Worm (Caenorhabditis elegans) whole organism, L4 larva: ENCODE data around the gene Y51A2D.13.

Experiments used
- F10B5.3 ChIP-seq: sonication (generic microtip); optimal IDR thresholded peaks from 2 replicates; lab custom pipeline; 2016; ENCODE audit warnings: mild to moderate bottlenecking, missing genetic modification characterization, missing compliant biosample characterization
- F44E2.7 ChIP-seq: fragments of 200-800 bp; sonication (Bioruptor generic); IDR thresholded peaks from 2 replicates; pipeline ENCODE4 v2.1.2; 2022; ENCODE audit warnings: missing genetic modification characterization, missing compliant biosample characterization
- F49E8.2 ChIP-seq: sonication (generic microtip); optimal IDR thresholded peaks from 2 replicates; lab custom pipeline; 2016; ENCODE audit warnings: missing compliant biosample characterization, mild to moderate bottlenecking, missing genetic modification characterization, borderline replicate concordance
- R02D3.7 ChIP-seq: fragments of 150-350 bp; sonication (generic microtip); optimal IDR thresholded peaks from 3 replicates; lab custom pipeline; 2014; ENCODE audit warnings: missing biosample characterization, missing genetic modification characterization
- T20F7.1 ChIP-seq: fragments of 200-800 bp; sonication (Bioruptor generic); optimal IDR thresholded peaks from 2 replicates; lab custom pipeline; 2018; ENCODE audit warnings: mild to moderate bottlenecking, missing genetic modification characterization, missing compliant biosample characterization
- T26A8.4 ChIP-seq: fragments of 200-800 bp; sonication (Bioruptor generic); IDR thresholded peaks from 2 replicates; pipeline ENCODE4 v1.3.6; 2022; ENCODE audit warnings: missing genetic modification characterization, missing compliant biosample characterization
- Y105C5A.15 ChIP-seq: fragments of 200-800 bp; sonication (Bioruptor generic); IDR thresholded peaks from 2 replicates; pipeline ENCODE4 v1.3.6; 2022; ENCODE audit warnings: missing genetic modification characterization, missing compliant biosample characterization
- Y48G9A.11 ChIP-seq: fragments of 200-800 bp; sonication (Bioruptor generic); IDR thresholded peaks from 2 replicates; pipeline ENCODE4 v1.3.6; 2022; ENCODE audit warnings: missing genetic modification reagents, missing genetic modification characterization, missing compliant biosample characterization
- ZK337.2 ChIP-seq: fragments of 200-800 bp; sonication (Bioruptor generic); IDR thresholded peaks from 2 replicates; pipeline ENCODE4 v1.3.6; 2022; ENCODE audit warnings: missing genetic modification reagents, missing genetic modification characterization, missing compliant biosample characterization
- ama-1 ChIP-seq: fragments of 150-350 bp; optimal IDR thresholded peaks from 2 replicates; lab custom pipeline; 2014; ENCODE audit warnings: inconsistent platforms, mixed read lengths
- ceh-20 ChIP-seq: fragments of 200-800 bp; sonication (Bioruptor generic); IDR thresholded peaks from 2 replicates; pipeline ENCODE4 v1.3.6; 2022; ENCODE audit warnings: missing genetic modification reagents, missing genetic modification characterization, missing compliant biosample characterization
- ceh-82 ChIP-seq: sonication (generic microtip); optimal IDR thresholded peaks from 2 replicates; lab custom pipeline; 2017; ENCODE audit warnings: missing biosample characterization, missing genetic modification characterization
- ces-1 ChIP-seq: fragments of 150-350 bp; sonication (generic microtip); optimal IDR thresholded peaks from 4 replicates; lab custom pipeline; 2014; ENCODE audit warnings: missing biosample characterization, missing genetic modification reagents, missing genetic modification characterization
- daf-16 ChIP-seq, 3 experiments: sonication (generic microtip); optimal IDR thresholded peaks; 2 replicates each; lab custom pipeline; 2016 to 2017; ENCODE audit warnings: missing genetic modification characterization in 3 of 3, missing genetic modification reagents in 3 of 3, mild to moderate bottlenecking in 2 of 3, missing compliant biosample characterization in 2 of 3, missing biosample characterization in 1 of 3, moderate library complexity in 1 of 3
- dpl-1 ChIP-seq: fragments of 150-350 bp; optimal IDR thresholded peaks from 2 replicates; lab custom pipeline; 2014; ENCODE audit warnings: missing biosample characterization, missing genetic modification reagents, missing genetic modification characterization
- dve-1 ChIP-seq: sonication (generic microtip); optimal IDR thresholded peaks from 2 replicates; lab custom pipeline; 2017; ENCODE audit warnings: antibody characterized with exemption, mild to moderate bottlenecking, missing genetic modification characterization, missing compliant biosample characterization; ENCODE audit not compliant: insufficient read depth
- egl-27 ChIP-seq: sonication (generic microtip); optimal IDR thresholded peaks from 3 replicates; lab custom pipeline; 2017; ENCODE audit warnings: missing biosample characterization, missing genetic modification reagents, missing genetic modification characterization
- egl-43 ChIP-seq: fragments of 200-800 bp; sonication (Bioruptor generic); IDR thresholded peaks from 2 replicates; pipeline ENCODE4 v1.3.6; 2022; ENCODE audit warnings: missing genetic modification reagents, missing genetic modification characterization, missing compliant biosample characterization
- fkh-10 ChIP-seq: fragments of 150-350 bp; optimal IDR thresholded peaks from 2 replicates; lab custom pipeline; 2014; ENCODE audit warnings: missing biosample characterization, missing genetic modification reagents, missing genetic modification characterization
- fos-1 ChIP-seq: fragments of 150-350 bp; optimal IDR thresholded peaks from 2 replicates; lab custom pipeline; 2014; ENCODE audit warnings: missing biosample characterization, missing genetic modification characterization
- jun-1 ChIP-seq: fragments of 150-350 bp; optimal IDR thresholded peaks from 2 replicates; lab custom pipeline; 2014; ENCODE audit warnings: missing biosample characterization, missing genetic modification reagents, missing genetic modification characterization
- lin-29 ChIP-seq: fragments of 200-800 bp; sonication (Bioruptor generic); IDR thresholded peaks from 2 replicates; pipeline ENCODE4 v1.3.6; 2022; ENCODE audit warnings: missing genetic modification reagents, missing genetic modification characterization, missing compliant biosample characterization
- lin-39 ChIP-seq: fragments of 150-350 bp; optimal IDR thresholded peaks from 2 replicates; lab custom pipeline; 2014; ENCODE audit warnings: missing biosample characterization, missing genetic modification reagents, missing genetic modification characterization
- mdt-29 ChIP-seq: fragments of 200-800 bp; sonication (Bioruptor generic); IDR thresholded peaks from 2 replicates; pipeline ENCODE4 v1.3.6; 2022; ENCODE audit warnings: missing genetic modification reagents, missing genetic modification characterization, missing compliant biosample characterization
- nhr-102 ChIP-seq: sonication (generic microtip); optimal IDR thresholded peaks from 2 replicates; lab custom pipeline; 2016; ENCODE audit warnings: mild to moderate bottlenecking, missing genetic modification characterization, moderate library complexity, missing compliant biosample characterization
- nhr-11 ChIP-seq: fragments of 150-350 bp; optimal IDR thresholded peaks from 2 replicates; lab custom pipeline; 2014; ENCODE audit warnings: missing biosample characterization, missing genetic modification characterization
- nhr-111 ChIP-seq: fragments of 200-800 bp; sonication (Bioruptor generic); optimal IDR thresholded peaks from 2 replicates; lab custom pipeline; 2018; ENCODE audit warnings: mild to moderate bottlenecking, missing genetic modification characterization, missing compliant biosample characterization
- nhr-42 ChIP-seq: fragments of 200-800 bp; sonication (Bioruptor generic); IDR thresholded peaks from 2 replicates; pipeline ENCODE4 v1.3.6; 2022; ENCODE audit warnings: missing genetic modification characterization, missing compliant biosample characterization
- nhr-77 ChIP-seq: fragments of 150-350 bp; optimal IDR thresholded peaks from 2 replicates; lab custom pipeline; 2014; ENCODE audit warnings: missing biosample characterization, missing genetic modification characterization
- php-3 ChIP-seq: fragments of 200-800 bp; sonication (Bioruptor generic); IDR thresholded peaks from 2 replicates; pipeline ENCODE4 v1.3.6; 2022; ENCODE audit warnings: missing genetic modification reagents, missing genetic modification characterization, missing compliant biosample characterization
- pqm-1 ChIP-seq: sonication (generic microtip); optimal IDR thresholded peaks from 2 replicates; lab custom pipeline; 2017; ENCODE audit warnings: missing biosample characterization, missing genetic modification characterization
- saeg-2 ChIP-seq: fragments of 200-800 bp; sonication (Bioruptor generic); IDR thresholded peaks from 2 replicates; pipeline ENCODE4 v1.3.6; 2022; ENCODE audit warnings: missing genetic modification reagents, missing genetic modification characterization, missing compliant biosample characterization
- sdz-12 ChIP-seq: fragments of 200-800 bp; sonication (Bioruptor generic); optimal IDR thresholded peaks from 2 replicates; lab custom pipeline; 2018; ENCODE audit warnings: mild to moderate bottlenecking, missing genetic modification characterization, missing compliant biosample characterization
- skn-1 ChIP-seq: fragments of 150-350 bp; optimal IDR thresholded peaks from 2 replicates; lab custom pipeline; 2014; ENCODE audit warnings: missing biosample characterization, missing genetic modification characterization
- spr-1 ChIP-seq: sonication (generic microtip); optimal IDR thresholded peaks from 2 replicates; lab custom pipeline; 2016; ENCODE audit warnings: mild to moderate bottlenecking, missing genetic modification characterization, missing compliant biosample characterization
- spr-3 ChIP-seq: fragments of 200-800 bp; sonication (Bioruptor generic); optimal IDR thresholded peaks from 2 replicates; lab custom pipeline; 2018; ENCODE audit warnings: mild to moderate bottlenecking, missing genetic modification characterization, missing compliant biosample characterization
- tag-97 ChIP-seq: fragments of 200-800 bp; sonication (Bioruptor generic); IDR thresholded peaks from 2 replicates; pipeline ENCODE4 v1.3.6; 2022; ENCODE audit warnings: missing genetic modification characterization, missing compliant biosample characterization
- tra-1 ChIP-seq: fragments of 200-800 bp; sonication (Bioruptor generic); IDR thresholded peaks from 2 replicates; pipeline ENCODE4 v1.3.6; 2022; ENCODE audit warnings: missing genetic modification reagents, missing genetic modification characterization, missing compliant biosample characterization
- unc-62 ChIP-seq, 3 experiments: fragments of 150-350 bp in 1 of 3; sonication (generic microtip); optimal IDR thresholded peaks in 2 of 3; peaks in 1 of 3; 1 replicate in 1 of 3; 2 replicates in 2 of 3; lab custom pipeline; 2014 to 2017; ENCODE audit warnings: missing biosample characterization in 3 of 3, missing genetic modification characterization in 3 of 3, missing genetic modification reagents in 3 of 3, missing genotype in 1 of 3
- zfp-2 ChIP-seq: sonication (generic microtip); optimal IDR thresholded peaks from 2 replicates; lab custom pipeline; 2016; ENCODE audit warnings: mild to moderate bottlenecking, missing genetic modification characterization, missing compliant biosample characterization
- zfp-3 ChIP-seq: fragments of 200-800 bp; sonication (Bioruptor generic); conservative IDR thresholded peaks from 2 replicates; pipeline ENCODE4 v1.3.6; 2022; ENCODE audit warnings: missing genetic modification reagents, missing genetic modification characterization, missing compliant biosample characterization
- zip-11 ChIP-seq: fragments of 200-800 bp; sonication (Bioruptor generic); IDR thresholded peaks from 2 replicates; pipeline ENCODE4 v1.3.6; 2022; ENCODE audit warnings: missing genetic modification characterization, missing compliant biosample characterization
- ztf-7 ChIP-seq: fragments of 150-350 bp; optimal IDR thresholded peaks from 2 replicates; lab custom pipeline; 2014; ENCODE audit warnings: missing biosample characterization, missing genetic modification characterization

Gene Y51A2D.13

DNA sequence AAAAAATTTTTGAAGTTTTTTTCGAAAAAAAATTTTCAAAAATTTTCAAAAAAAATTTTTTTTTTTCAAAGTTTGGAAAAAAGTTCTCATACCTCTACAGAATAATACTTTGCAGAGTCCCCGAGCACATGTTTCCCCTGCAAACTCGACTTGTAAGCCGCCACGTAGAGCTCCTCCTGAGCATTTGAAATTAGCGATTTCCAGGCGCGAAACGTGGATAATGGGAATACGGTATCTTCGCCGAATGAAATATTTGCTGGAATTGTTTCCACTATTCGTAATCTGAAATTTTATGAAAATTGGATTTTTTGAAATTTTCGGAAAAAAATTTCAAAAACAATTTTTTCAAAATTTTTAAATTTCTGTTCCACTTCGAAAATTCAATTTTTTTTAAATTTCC lies 3.5 kb downstream of the Y51A2D.13 start:
- TF ChIP-seq zfp-3: 0 out of 2 replicates have a peak, but pooled peaks have one; percentile 12
- no peak for TF ChIP-seq dpl-1
- TF ChIP-seq daf-16 (GFP tag; optimal IDR thresholded peaks at IDR 0.05; lab: Kevin White, UChicago): no peak
- TF ChIP-seq daf-16 (tag; optimal IDR thresholded peaks at IDR 0.05; lab: Kevin White, UChicago): no peak
- TF ChIP-seq ces-1: no peak
- TF ChIP-seq nhr-111 (GFP tag; lab: Kevin White, UChicago): no peak
- no peak for TF ChIP-seq skn-1 (tag; lab: Kevin White, UChicago)
- TF ChIP-seq nhr-102 (tag; lab: Kevin White, UChicago): no peak
- no peak for TF ChIP-seq zfp-2 (tag; lab: Kevin White, UChicago)
- no peak for TF ChIP-seq Y105C5A.15 (GFP tag; lab: Robert Waterston, UW)
- TF ChIP-seq saeg-2: no peak
- no peak for TF ChIP-seq R02D3.7 (tag; lab: Kevin White, UChicago)
- no peak for TF ChIP-seq F49E8.2 (tag; lab: Kevin White, UChicago)
- no peak for TF ChIP-seq egl-43 (GFP tag; lab: Robert Waterston, UW)
- TF ChIP-seq spr-1 (tag; lab: Kevin White, UChicago): no peak
- TF ChIP-seq Y48G9A.11 (GFP tag; lab: Robert Waterston, UW): no peak
- no peak for TF ChIP-seq F44E2.7 (GFP tag; lab: Robert Waterston, UW)
- no peak for TF ChIP-seq nhr-11 (tag; lab: Kevin White, UChicago)
- peak; percentile 69 for TF ChIP-seq sdz-12 (GFP tag; lab: Kevin White, UChicago)
- no peak for TF ChIP-seq ceh-20 (GFP tag; lab: Robert Waterston, UW)
- TF ChIP-seq lin-29: no peak
- peak; percentile 44 for TF ChIP-seq spr-3
- TF ChIP-seq nhr-42 (GFP tag; lab: Robert Waterston, UW): 0 out of 2 replicates have a peak, but pooled peaks have one; percentile 15
- TF ChIP-seq fkh-10: no peak
- TF ChIP-seq dve-1 (tag; lab: Kevin White, UChicago): peak; percentile 14
- no peak for TF ChIP-seq ZK337.2 (GFP tag; lab: Robert Waterston, UW)
- TF ChIP-seq php-3: 0 out of 2 replicates have a peak, but pooled peaks have one; percentile 43
- TF ChIP-seq tra-1 (GFP tag; lab: Robert Waterston, UW): no peak
- no peak for TF ChIP-seq ztf-7 (tag; lab: Kevin White, UChicago)
- no peak for TF ChIP-seq tag-97 (GFP tag; lab: Robert Waterston, UW)
- TF ChIP-seq lin-39 (tag; lab: Kevin White, UChicago): no peak
- no peak for TF ChIP-seq ama-1
- no peak for TF ChIP-seq nhr-77 (tag; lab: Kevin White, UChicago)
- no peak for TF ChIP-seq unc-62 (GFP tag; optimal IDR thresholded peaks at IDR 0.05 in 1 of 2; lab: Kevin White, UChicago)
- no peak for TF ChIP-seq unc-62 (tag; optimal IDR thresholded peaks at IDR 0.05; lab: Kevin White, UChicago)
- no peak for TF ChIP-seq mdt-29 (GFP tag; lab: Robert Waterston, UW)
- TF ChIP-seq fos-1 (tag; lab: Kevin White, UChicago): no peak
- no peak for TF ChIP-seq zip-11
- peak; percentile 36; the same call in 1 of the 2 replicates for TF ChIP-seq T26A8.4
- TF ChIP-seq F10B5.3 (tag; lab: Kevin White, UChicago): no peak
- TF ChIP-seq jun-1: no peak
- TF ChIP-seq ceh-82 (tag; lab: Kevin White, UChicago): no peak
- no peak for TF ChIP-seq T20F7.1 (GFP tag; lab: Kevin White, UChicago)
- TF ChIP-seq pqm-1 (tag; lab: Kevin White, UChicago): no peak
- no peak for TF ChIP-seq egl-27 (tag; lab: Kevin White, UChicago)
